Fruit fly (Drosophila melanogaster) whole organism, embryonic: ENCODE data around the gene CG9130.
A peak's percentile ranks its signal among the peaks of the same experiment; 100 is the strongest.

Experiments
- C15 ChIP-seq: fragments of 200-800 bp; sonication (Bioruptor generic); IDR thresholded peaks from 3 replicates; pipeline ENCODE4 v1.3.6; 2022; ENCODE audit warnings: missing biosample characterization, missing genetic modification characterization
- CG11247 ChIP-seq: fragments of 200-800 bp; sonication (Bioruptor generic); IDR thresholded peaks from 2 replicates; pipeline ENCODE4 v1.3.6; 2022; ENCODE audit warnings: missing biosample characterization, missing genetic modification characterization
- CG13624 ChIP-seq: fragments of 200-800 bp; sonication (Bioruptor generic); optimal IDR thresholded peaks from 2 replicates; lab custom pipeline; 2016; ENCODE audit warnings: missing biosample characterization, missing genetic modification characterization
- CG14667 ChIP-seq: fragments of 200-800 bp; sonication (Bioruptor generic); IDR thresholded peaks from 2 replicates; pipeline ENCODE4 v1.3.6; 2022; ENCODE audit warnings: missing biosample characterization, missing genetic modification characterization
- CG15011 ChIP-seq: fragments of 200-800 bp; sonication (Bioruptor generic); optimal IDR thresholded peaks from 3 replicates; lab custom pipeline; 2018; ENCODE audit warnings: missing biosample characterization, mild to moderate bottlenecking, missing genetic modification characterization
- CG31388 ChIP-seq: fragments of 200-800 bp; sonication (Bioruptor generic); optimal IDR thresholded peaks from 2 replicates; lab custom pipeline; 2016; ENCODE audit warnings: missing biosample characterization, missing genetic modification characterization
- CG34376 ChIP-seq: fragments of 200-800 bp; sonication (Bioruptor generic); optimal IDR thresholded peaks from 2 replicates; lab custom pipeline; 2018; ENCODE audit warnings: missing biosample characterization, mild to moderate bottlenecking, missing genetic modification characterization
- CG4360 ChIP-seq: fragments of 200-800 bp; sonication (Bioruptor generic); IDR thresholded peaks from 2 replicates; pipeline ENCODE4 v1.3.6; 2022; ENCODE audit warnings: missing biosample characterization, missing genetic modification characterization
- CG4820 ChIP-seq: fragments of 200-800 bp; sonication (Bioruptor generic); optimal IDR thresholded peaks from 3 replicates; lab custom pipeline; 2016; ENCODE audit warnings: missing biosample characterization, missing genetic modification characterization
- CG4854 ChIP-seq: fragments of 200-800 bp; sonication (Bioruptor generic); optimal IDR thresholded peaks from 2 replicates; lab custom pipeline; 2016; ENCODE audit warnings: missing biosample characterization, missing genetic modification characterization, inconsistent platforms
- CG7271 ChIP-seq: fragments of 200-800 bp; sonication (Bioruptor generic); optimal IDR thresholded peaks from 2 replicates; lab custom pipeline; 2018; ENCODE audit warnings: missing biosample characterization, mild to moderate bottlenecking, missing genetic modification characterization, moderate library complexity
- CG8281 ChIP-seq: fragments of 200-800 bp; sonication (Bioruptor generic); optimal IDR thresholded peaks from 2 replicates; lab custom pipeline; 2018; ENCODE audit warnings: missing biosample characterization, mild to moderate bottlenecking, missing genetic modification characterization, moderate library complexity
- CG8290 ChIP-seq, 3 experiments: fragments of 200-800 bp; sonication (Bioruptor generic); optimal IDR thresholded peaks; 2 replicates each; lab custom pipeline; 2016 to 2019; ENCODE audit warnings: missing biosample characterization in 3 of 3, missing genetic modification characterization in 3 of 3, mild to moderate bottlenecking in 2 of 3, moderate library complexity in 1 of 3
- Elba2 ChIP-seq: fragments of 200-800 bp; sonication (Bioruptor generic); optimal IDR thresholded peaks from 3 replicates; lab custom pipeline; 2016; ENCODE audit warnings: missing biosample characterization, missing genetic modification characterization
- Hand ChIP-seq: fragments of 200-800 bp; sonication (Bioruptor generic); optimal IDR thresholded peaks from 2 replicates; lab custom pipeline; 2017; ENCODE audit warnings: mild to moderate bottlenecking, missing biosample characterization, missing genetic modification reagents, missing genetic modification characterization
- Hsf ChIP-seq: fragments of 200-800 bp; sonication (Bioruptor generic); optimal IDR thresholded peaks from 3 replicates; lab custom pipeline; 2016; ENCODE audit warnings: missing biosample characterization, missing genetic modification characterization
- Mad ChIP-seq: fragments of 200-800 bp; sonication (Bioruptor generic); optimal IDR thresholded peaks from 2 replicates; lab custom pipeline; 2016; ENCODE audit warnings: missing biosample characterization, missing genetic modification characterization
- Nf-YA ChIP-seq: fragments of 200-800 bp; sonication (Bioruptor generic); IDR thresholded peaks from 2 replicates; pipeline ENCODE4 v1.3.6; 2022; ENCODE audit warnings: missing biosample characterization, missing genetic modification characterization
- Nf-YB ChIP-seq: fragments of 200-800 bp; sonication (Bioruptor generic); optimal IDR thresholded peaks from 3 replicates; lab custom pipeline; 2019; ENCODE audit warnings: missing biosample characterization, mild to moderate bottlenecking, missing genetic modification characterization, moderate library complexity
- NfI ChIP-seq: fragments of 200-800 bp; sonication (Bioruptor generic); optimal IDR thresholded peaks from 3 replicates; lab custom pipeline; 2018; ENCODE audit warnings: missing biosample characterization, mild to moderate bottlenecking, missing genetic modification characterization, moderate library complexity
- Opbp ChIP-seq: fragments of 200-800 bp; sonication (Bioruptor generic); IDR thresholded peaks from 3 replicates; pipeline ENCODE4 v1.3.6; 2022; ENCODE audit warnings: missing biosample characterization, missing genetic modification characterization; ENCODE audit not compliant: partially characterized antibody
- Poxn ChIP-seq: fragments of 200-800 bp; sonication (Bioruptor generic); IDR thresholded peaks from 2 replicates; pipeline ENCODE4 v1.3.6; 2022; ENCODE audit warnings: missing biosample characterization, missing genetic modification characterization
- Side ChIP-seq: fragments of 200-800 bp; sonication (Bioruptor generic); optimal IDR thresholded peaks from 2 replicates; lab custom pipeline; 2016; ENCODE audit warnings: missing biosample characterization, missing genetic modification characterization
- Sry-δ ChIP-seq: fragments of 200-800 bp; sonication (Bioruptor generic); optimal IDR thresholded peaks from 2 replicates; lab custom pipeline; 2016; ENCODE audit warnings: missing biosample characterization, missing genetic modification characterization
- Ssrp ChIP-seq: fragments of 200-800 bp; sonication (Bioruptor generic); optimal IDR thresholded peaks from 2 replicates; lab custom pipeline; 2018; ENCODE audit warnings: missing biosample characterization, mild to moderate bottlenecking, missing genetic modification characterization, moderate library complexity
- Vsx1 ChIP-seq: fragments of 200-800 bp; sonication (Bioruptor generic); optimal IDR thresholded peaks from 2 replicates; lab custom pipeline; 2017; ENCODE audit warnings: missing biosample characterization, mild to moderate bottlenecking, missing genetic modification characterization, missing genetic modification reagents
- az2 ChIP-seq: fragments of 200-800 bp; sonication (Bioruptor generic); optimal IDR thresholded peaks from 3 replicates; lab custom pipeline; 2016; ENCODE audit warnings: missing biosample characterization, missing genetic modification characterization
- btn ChIP-seq: fragments of 200-800 bp; sonication (Bioruptor generic); optimal IDR thresholded peaks from 2 replicates; lab custom pipeline; 2016; ENCODE audit warnings: missing biosample characterization, missing genetic modification characterization
- cato ChIP-seq: fragments of 200-800 bp; sonication (Bioruptor generic); optimal IDR thresholded peaks from 2 replicates; lab custom pipeline; 2016; ENCODE audit warnings: missing biosample characterization, missing genetic modification characterization, borderline replicate concordance
- corto ChIP-seq: fragments of 200-800 bp; sonication (Bioruptor generic); optimal IDR thresholded peaks from 2 replicates; lab custom pipeline; 2016; ENCODE audit warnings: missing biosample characterization, mild to moderate bottlenecking, missing genetic modification characterization, moderate library complexity
- disco-r ChIP-seq: fragments of 200-800 bp; sonication (Bioruptor generic); optimal IDR thresholded peaks from 2 replicates; lab custom pipeline; 2016; ENCODE audit warnings: missing biosample characterization, missing genetic modification characterization
- dpn ChIP-seq, 2 experiments: fragments of 200-800 bp; sonication (Bioruptor generic); optimal IDR thresholded peaks; 3 replicates each; lab custom pipeline; 2016; ENCODE audit warnings: missing biosample characterization in 2 of 2, missing genetic modification characterization in 2 of 2
- emc ChIP-seq: fragments of 200-800 bp; sonication (Bioruptor generic); optimal IDR thresholded peaks from 2 replicates; lab custom pipeline; 2016; ENCODE audit warnings: missing biosample characterization, missing genetic modification characterization
- exex ChIP-seq: fragments of 200-800 bp; sonication (Bioruptor generic); optimal IDR thresholded peaks from 4 replicates; lab custom pipeline; 2018; ENCODE audit warnings: missing biosample characterization, mild to moderate bottlenecking, missing genetic modification characterization, moderate library complexity
- fu2 ChIP-seq: fragments of 200-800 bp; sonication (Bioruptor generic); optimal IDR thresholded peaks from 2 replicates; lab custom pipeline; 2016; ENCODE audit warnings: missing biosample characterization, missing genetic modification characterization
- gsb-n ChIP-seq: fragments of 200-800 bp; sonication (Bioruptor generic); optimal IDR thresholded peaks from 3 replicates; lab custom pipeline; 2018; ENCODE audit warnings: missing biosample characterization, mild to moderate bottlenecking, missing genetic modification characterization
- her ChIP-seq: fragments of 200-800 bp; sonication (Bioruptor generic); optimal IDR thresholded peaks from 2 replicates; lab custom pipeline; 2016; ENCODE audit warnings: missing biosample characterization, missing genetic modification characterization
- jigr1 ChIP-seq: fragments of 200-800 bp; sonication (Bioruptor generic); IDR thresholded peaks from 3 replicates; pipeline ENCODE4 v1.3.6; 2022; ENCODE audit warnings: missing biosample characterization, missing genetic modification characterization
- kah ChIP-seq: fragments of 200-800 bp; sonication (Bioruptor generic); optimal IDR thresholded peaks from 2 replicates; lab custom pipeline; 2018; ENCODE audit warnings: missing biosample characterization, mild to moderate bottlenecking, missing genetic modification characterization
- oc ChIP-seq: fragments of 200-800 bp; sonication (Bioruptor generic); optimal IDR thresholded peaks from 2 replicates; lab custom pipeline; 2018; ENCODE audit warnings: missing biosample characterization, mild to moderate bottlenecking, missing genetic modification characterization, moderate library complexity
- phol ChIP-seq: fragments of 200-800 bp; sonication (Bioruptor generic); optimal IDR thresholded peaks from 3 replicates; lab custom pipeline; 2018; ENCODE audit warnings: missing biosample characterization, mild to moderate bottlenecking, missing genetic modification characterization, moderate library complexity
- row ChIP-seq: fragments of 200-800 bp; sonication (Bioruptor generic); IDR thresholded peaks from 3 replicates; pipeline ENCODE4 v1.3.6; 2022; ENCODE audit warnings: missing biosample characterization, missing genetic modification characterization
- sens ChIP-seq: fragments of 200-800 bp; sonication (Bioruptor generic); peaks from one replicate; lab custom pipeline; 2016; ENCODE audit warnings: missing biosample characterization, missing genetic modification characterization
- stc ChIP-seq: fragments of 200-800 bp; sonication (Bioruptor generic); IDR thresholded peaks from 2 replicates; pipeline ENCODE4 v1.3.6; 2022; ENCODE audit warnings: missing biosample characterization, missing genetic modification characterization
- stwl ChIP-seq: fragments of 200-800 bp; sonication (Bioruptor generic); optimal IDR thresholded peaks from 3 replicates; lab custom pipeline; 2018; ENCODE audit warnings: missing biosample characterization, mild to moderate bottlenecking, missing genetic modification characterization, moderate library complexity
- tgo ChIP-seq: fragments of 200-800 bp; sonication (Bioruptor generic); IDR thresholded peaks from 3 replicates; pipeline ENCODE4 v1.3.6; 2022; ENCODE audit warnings: missing biosample characterization, missing genetic modification characterization
- unc-4 ChIP-seq: fragments of 200-800 bp; sonication (Bioruptor generic); IDR thresholded peaks from 2 replicates; pipeline ENCODE4 v1.3.6; 2022; ENCODE audit warnings: missing biosample characterization, missing genetic modification characterization; ENCODE audit not compliant: partially characterized antibody
- unpg ChIP-seq: fragments of 200-800 bp; sonication (Bioruptor generic); optimal IDR thresholded peaks from 3 replicates; lab custom pipeline; 2018; ENCODE audit warnings: missing biosample characterization, mild to moderate bottlenecking, missing genetic modification characterization, moderate library complexity
- vfl ChIP-seq: fragments of 200-800 bp; sonication (Bioruptor generic); optimal IDR thresholded peaks from 2 replicates; lab custom pipeline; 2016; ENCODE audit warnings: missing biosample characterization, missing genetic modification characterization
- zen2 ChIP-seq: fragments of 200-800 bp; sonication (Bioruptor generic); IDR thresholded peaks from 3 replicates; pipeline ENCODE4 v1.3.6; 2022; ENCODE audit warnings: missing biosample characterization, missing genetic modification characterization; ENCODE audit not compliant: partially characterized antibody

CG9130 gene

DNA sequence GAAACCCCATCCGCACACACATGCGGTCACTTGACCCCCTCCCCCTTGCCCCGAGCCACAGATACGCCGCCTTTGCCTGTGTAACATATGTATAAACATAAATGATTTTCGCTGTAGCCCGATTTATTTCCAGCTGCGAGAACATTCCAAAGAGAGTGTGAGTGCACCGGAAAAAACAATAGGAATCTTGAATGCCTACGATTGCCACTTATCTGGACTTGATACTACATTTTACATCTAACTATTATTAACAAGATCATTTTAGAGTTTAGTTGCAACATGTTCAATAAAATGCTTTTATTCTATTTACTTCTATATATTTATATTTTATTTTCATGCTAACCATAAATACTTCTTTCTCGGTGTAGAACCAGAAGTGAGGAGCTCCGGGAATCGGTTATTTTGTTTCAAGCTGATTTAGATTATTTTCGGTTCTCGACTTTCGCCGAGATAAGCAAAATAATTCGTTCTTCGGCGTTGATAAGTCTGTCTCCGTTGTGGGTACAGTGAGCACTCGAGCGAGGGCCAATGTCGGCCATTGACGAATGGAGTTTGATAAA, 48.3 kb downstream of the CG9130 start (continued):
- TF ChIP-seq kah (GFP tag; lab: Kevin White, UChicago) (peak; percentile 57), unpg (GFP tag; lab: Kevin White, UChicago) (peak; percentile 88), row (GFP tag; lab: Robert Waterston, UW) (peak; percentile 92), CG13624 (GFP tag; lab: Kevin White, UChicago) (peak; percentile 26), phol (tag; lab: Kevin White, UChicago) (peak; percentile 88), az2 (GFP tag; lab: Kevin White, UChicago) (peak; percentile 75), CG15011 (peak; percentile 79), her (GFP tag; lab: Kevin White, UChicago) (peak; percentile 23), CG8281 (tag; lab: Kevin White, UChicago) (peak; percentile 59), CG14667 (GFP tag; lab: Robert Waterston, UW) (peak; percentile 74), Nf-YA (no peak), disco-r (GFP tag; lab: Kevin White, UChicago) (no peak), CG7271 (tag; lab: Kevin White, UChicago) (no peak), CG4360 (GFP tag; lab: Robert Waterston, UW) (peak; percentile 69), CG31388 (GFP tag; lab: Kevin White, UChicago) (peak; percentile 48), oc (tag; lab: Kevin White, UChicago) (peak; percentile 78), CG11247 (GFP tag; lab: Robert Waterston, UW) (peak; percentile 60; the same call in 1 of the 2 replicates), Mad (GFP tag; lab: Kevin White, UChicago) (peak; percentile 25), zen2 (GFP tag; lab: Robert Waterston, UW) (no peak), Elba2 (GFP tag; lab: Kevin White, UChicago) (no peak), NfI (GFP tag; lab: Kevin White, UChicago) (peak; percentile 72), tgo (GFP tag; lab: Robert Waterston, UW) (peak; percentile 79), Poxn (GFP tag; lab: Robert Waterston, UW) (no peak), Opbp (GFP tag; lab: Robert Waterston, UW) (no peak), Vsx1 (GFP tag; lab: Kevin White, UChicago) (no peak), vfl (GFP tag; lab: Kevin White, UChicago) (peak; percentile 18), emc (no peak), unc-4 (no peak), sens (GFP tag; lab: Kevin White, UChicago) (peak; percentile 88), dpn (GFP tag; optimal IDR thresholded peaks at IDR 0.05; lab: Kevin White, UChicago) (peak; percentile 12 to 81), corto (no peak), stwl (tag; lab: Kevin White, UChicago) (peak; percentile 7), cato (GFP tag; lab: Kevin White, UChicago) (peak; percentile 34), Hsf (GFP tag; lab: Kevin White, UChicago) (peak; percentile 50), CG4820 (GFP tag; lab: Kevin White, UChicago) (peak; percentile 73), jigr1 (GFP tag; lab: Robert Waterston, UW) (0 out of 3 replicates have a peak, but pooled peaks have one; percentile 34), Hand (GFP tag; lab: Kevin White, UChicago) (peak; percentile 66), stc (GFP tag; lab: Robert Waterston, UW) (peak; percentile 74), Sry-δ (GFP tag; lab: Kevin White, UChicago) (no peak), CG34376 (GFP tag; lab: Kevin White, UChicago) (peak; percentile 81), gsb-n (tag; lab: Kevin White, UChicago) (peak; percentile 89), CG4854 (GFP tag; lab: Kevin White, UChicago) (peak; percentile 25), C15 (GFP tag; lab: Robert Waterston, UW) (peak; percentile 64; the same call in 1 of the 3 replicates), Nf-YB (peak; percentile 69), exex (tag; lab: Kevin White, UChicago) (peak; percentile 31), Ssrp (peak; percentile 82), Side (GFP tag; lab: Kevin White, UChicago) (no peak), btn (GFP tag; lab: Kevin White, UChicago) (no peak), fu2 (GFP tag; lab: Kevin White, UChicago) (no peak), CG8290 (GFP tag; optimal IDR thresholded peaks at IDR 0.05; lab: Kevin White, UChicago) (peak; percentile 70), CG8290 (tag; optimal IDR thresholded peaks at IDR 0.05; lab: Kevin White, UChicago) (peak; percentile 30 to 55)
